Fruit fly (Drosophila melanogaster) whole organism, embryonic: ENCODE results near the gene Kr-h2.

ENCODE experiments used
- CG1529 ChIP-seq: fragments of 200-800 bp; sonication (Bioruptor generic); optimal IDR thresholded peaks from 3 replicates; lab custom pipeline; 2018; ENCODE audit warnings: missing biosample characterization, missing genetic modification characterization
- CG16863 ChIP-seq: fragments of 200-800 bp; sonication (Bioruptor generic); optimal IDR thresholded peaks from 3 replicates; lab custom pipeline; 2016; ENCODE audit warnings: missing biosample characterization, missing genetic modification characterization
- CG18619 ChIP-seq: fragments of 200-800 bp; sonication (Bioruptor generic); optimal IDR thresholded peaks from 3 replicates; lab custom pipeline; 2017; ENCODE audit warnings: missing biosample characterization, mild to moderate bottlenecking, missing genetic modification characterization
- CG33213 ChIP-seq: fragments of 200-800 bp; sonication (Bioruptor generic); optimal IDR thresholded peaks from 3 replicates; lab custom pipeline; 2016; ENCODE audit warnings: missing biosample characterization, missing genetic modification characterization
- CG6689 ChIP-seq: fragments of 200-800 bp; sonication (Bioruptor generic); IDR thresholded peaks from 2 replicates; pipeline ENCODE4 v1.3.6; 2022; ENCODE audit warnings: missing biosample characterization, missing genetic modification characterization
- CG9932 ChIP-seq: fragments of 200-800 bp; sonication (Bioruptor generic); IDR thresholded peaks from 2 replicates; pipeline ENCODE4 v1.3.6; 2022; ENCODE audit warnings: missing biosample characterization, missing genetic modification characterization
- Deaf1 ChIP-seq: fragments of 200-800 bp; optimal IDR thresholded peaks from 3 replicates; lab custom pipeline; 2019; ENCODE audit warnings: missing biosample characterization, mild to moderate bottlenecking, missing genetic modification characterization, moderate library complexity
- Hr51 ChIP-seq, 2 experiments: fragments of 200-800 bp; sonication (Bioruptor generic); optimal IDR thresholded peaks; 2 replicates in 1 of 2; 3 replicates in 1 of 2; lab custom pipeline; 2016 to 2018; ENCODE audit warnings: missing biosample characterization in 2 of 2, missing genetic modification characterization in 2 of 2, mild to moderate bottlenecking in 1 of 2, moderate library complexity in 1 of 2
- Rfx ChIP-seq: fragments of 200-800 bp; sonication (Bioruptor generic); IDR thresholded peaks from 2 replicates; pipeline ENCODE4 v1.3.6; 2022; ENCODE audit warnings: missing biosample characterization, missing genetic modification characterization
- crol ChIP-seq: fragments of 200-800 bp; sonication (Bioruptor generic); IDR thresholded peaks from 2 replicates; pipeline ENCODE4 v1.3.6; 2022; ENCODE audit warnings: missing biosample characterization, missing genetic modification characterization
- kay ChIP-seq: fragments of 200-800 bp; sonication (Bioruptor generic); optimal IDR thresholded peaks from 2 replicates; lab custom pipeline; 2016; ENCODE audit warnings: missing biosample characterization, missing genetic modification characterization
- trem ChIP-seq: fragments of 200-800 bp; optimal IDR thresholded peaks from 3 replicates; lab custom pipeline; 2019; ENCODE audit warnings: missing biosample characterization, mild to moderate bottlenecking, missing genetic modification characterization, moderate library complexity
- ttk ChIP-seq: fragments of 200-800 bp; sonication (Bioruptor generic); IDR thresholded peaks from 2 replicates; pipeline ENCODE4 v2.1.2; 2022; ENCODE audit warnings: missing biosample characterization, missing genetic modification characterization

DNA sequence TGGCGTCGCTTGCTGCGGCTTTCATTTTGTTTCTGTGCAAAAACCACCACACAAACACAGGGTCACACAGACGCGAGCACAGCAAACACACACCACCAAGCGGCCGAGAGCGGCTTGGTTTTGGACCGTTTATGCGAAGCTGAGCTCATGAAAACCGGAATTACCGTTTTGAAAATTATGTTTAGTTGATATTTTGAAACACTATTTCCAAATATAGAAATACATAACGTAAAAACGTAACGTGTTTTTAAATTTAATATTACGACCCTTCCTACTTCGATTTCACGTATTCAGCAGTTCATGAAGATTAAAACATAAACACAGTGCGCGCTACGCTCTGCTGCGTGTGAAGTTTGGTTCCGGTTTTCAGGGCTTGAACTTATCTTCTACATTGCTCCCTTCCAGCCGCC is 19.6 kb upstream of the Kr-h2 start:
- TF ChIP-seq CG33213, result peak; percentile 96
- TF ChIP-seq Deaf1 (tag; lab: Kevin White, UChicago), result peak; percentile 84
- peak; percentile 92 for TF ChIP-seq ttk (GFP tag; lab: Robert Waterston, UW)
- peak; percentile 92 for TF ChIP-seq CG1529 (GFP tag; lab: Kevin White, UChicago)
- TF ChIP-seq CG6689, result peak; percentile 94
- peak; percentile 90 to 98 for TF ChIP-seq Hr51 (GFP tag; optimal IDR thresholded peaks at IDR 0.05; lab: Kevin White, UChicago)
- TF ChIP-seq CG16863 (GFP tag; lab: Kevin White, UChicago), result peak; percentile 95
- peak; percentile 95 for TF ChIP-seq CG18619 (GFP tag; lab: Kevin White, UChicago)
- TF ChIP-seq crol, result peak; percentile 66
- TF ChIP-seq CG9932 (GFP tag; lab: Robert Waterston, UW), result peak; percentile 87
- peak; percentile 97 for TF ChIP-seq Rfx
- peak; percentile 87 for TF ChIP-seq kay
- peak; percentile 93 for TF ChIP-seq trem (tag; lab: Kevin White, UChicago)
